Worm (Caenorhabditis elegans) whole organism, L1 larva: ENCODE results near the gene pst-2.
A peak's percentile ranks its signal among the peaks of the same experiment; 100 is the strongest.

Experiments used
- C04F5.9 ChIP-seq: sonication (generic microtip); optimal IDR thresholded peaks from 2 replicates; lab custom pipeline; 2016; ENCODE audit warnings: missing genetic modification characterization, missing compliant biosample characterization
- C16A3.4 ChIP-seq: fragments of 150-350 bp; optimal IDR thresholded peaks from 2 replicates; lab custom pipeline; 2014; ENCODE audit warnings: missing biosample characterization, missing genetic modification characterization
- F16B12.6 ChIP-seq: fragments of 150-350 bp; optimal IDR thresholded peaks from 2 replicates; lab custom pipeline; 2014; ENCODE audit warnings: missing biosample characterization, missing genetic modification characterization
- Y116A8C.19 ChIP-seq: sonication (generic microtip); optimal IDR thresholded peaks from 2 replicates; lab custom pipeline; 2016; ENCODE audit warnings: missing compliant biosample characterization, missing genetic modification characterization, borderline replicate concordance
- aha-1 ChIP-seq: fragments of 150-350 bp; optimal IDR thresholded peaks from 2 replicates; lab custom pipeline; 2014; ENCODE audit warnings: missing biosample characterization, missing genetic modification characterization
- aly-2 ChIP-seq: fragments of 150-350 bp; optimal IDR thresholded peaks from 2 replicates; lab custom pipeline; 2014; ENCODE audit warnings: missing biosample characterization, missing genetic modification characterization
- ama-1 ChIP-seq: fragments of 150-350 bp; optimal IDR thresholded peaks from 2 replicates; lab custom pipeline; 2014
- blmp-1 ChIP-seq: fragments of 150-350 bp; optimal IDR thresholded peaks from 2 replicates; lab custom pipeline; 2014; ENCODE audit warnings: missing biosample characterization, missing genetic modification characterization
- ceh-8 ChIP-seq: fragments of 200-800 bp; sonication (Bioruptor generic); optimal IDR thresholded peaks from 2 replicates; lab custom pipeline; 2018; ENCODE audit warnings: mild to moderate bottlenecking, missing genetic modification characterization, moderate library complexity, missing compliant biosample characterization
- ceh-82 ChIP-seq, 3 experiments: fragments of 150-350 bp in 1 of 3; sonication (generic microtip) in 2 of 3; optimal IDR thresholded peaks; 2 replicates each; lab custom pipeline; 2014 to 2017; ENCODE audit warnings: missing biosample characterization in 3 of 3, missing genetic modification characterization in 3 of 3
- ceh-90 ChIP-seq: sonication (generic microtip); optimal IDR thresholded peaks from 2 replicates; lab custom pipeline; 2016; ENCODE audit warnings: missing genetic modification characterization, missing compliant biosample characterization
- ces-1 ChIP-seq: fragments of 150-350 bp; optimal IDR thresholded peaks from 2 replicates; lab custom pipeline; 2014; ENCODE audit warnings: missing biosample characterization, missing genetic modification reagents, missing genetic modification characterization
- dsc-1 ChIP-seq: sonication (generic microtip); optimal IDR thresholded peaks from 2 replicates; lab custom pipeline; 2016; ENCODE audit warnings: mild to moderate bottlenecking, missing genetic modification characterization, missing compliant biosample characterization
- efl-1 ChIP-seq, 4 experiments: fragments of 150-350 bp; optimal IDR thresholded peaks in 3 of 4; peaks in 1 of 4; 1 replicate in 1 of 4; 2 replicates in 3 of 4; lab custom pipeline; 2014; ENCODE audit warnings: missing biosample characterization in 2 of 4, missing genetic modification characterization in 2 of 4, missing genetic modification reagents in 2 of 4
- efl-3 ChIP-seq: fragments of 200-800 bp; sonication (Bioruptor generic); optimal IDR thresholded peaks from 2 replicates; lab custom pipeline; 2018; ENCODE audit warnings: mild to moderate bottlenecking, missing genetic modification characterization, missing compliant biosample characterization
- egl-27 ChIP-seq, 2 experiments: fragments of 150-350 bp in 1 of 2; sonication (generic microtip); optimal IDR thresholded peaks; 3 replicates each; lab custom pipeline; 2017 to 2018; ENCODE audit warnings: missing biosample characterization in 2 of 2, missing genetic modification characterization in 2 of 2, missing genetic modification reagents in 2 of 2
- elt-2 ChIP-seq: sonication (generic microtip); optimal IDR thresholded peaks from 2 replicates; lab custom pipeline; 2016; ENCODE audit warnings: missing genetic modification characterization, mild to moderate bottlenecking, inconsistent platforms, missing compliant biosample characterization, missing genetic modification reagents
- fkh-10 ChIP-seq: sonication (generic microtip); optimal IDR thresholded peaks from 2 replicates; lab custom pipeline; 2017; ENCODE audit warnings: missing biosample characterization, missing genetic modification reagents, missing genetic modification characterization
- fkh-4 ChIP-seq: sonication (generic microtip); optimal IDR thresholded peaks from 2 replicates; lab custom pipeline; 2016; ENCODE audit warnings: missing compliant biosample characterization, missing genetic modification characterization, borderline replicate concordance
- fkh-8 ChIP-seq: sonication (generic microtip); optimal IDR thresholded peaks from 2 replicates; lab custom pipeline; 2016; ENCODE audit warnings: mild to moderate bottlenecking, missing genetic modification characterization, missing compliant biosample characterization
- isw-1 ChIP-seq: fragments of 200-800 bp; sonication (Bioruptor generic); IDR thresholded peaks from 2 replicates; pipeline ENCODE4 v1.3.6; 2022; ENCODE audit warnings: missing genetic modification characterization, missing compliant biosample characterization
- lin-13 ChIP-seq: fragments of 150-350 bp; optimal IDR thresholded peaks from 2 replicates; lab custom pipeline; 2014; ENCODE audit warnings: missing biosample characterization, missing genetic modification reagents, missing genetic modification characterization
- lin-14 ChIP-seq: fragments of 200-800 bp; sonication (Bioruptor generic); optimal IDR thresholded peaks from 2 replicates; lab custom pipeline; 2018; ENCODE audit warnings: mild to moderate bottlenecking, missing genetic modification characterization, moderate library complexity, missing compliant biosample characterization
- lin-15B ChIP-seq: fragments of 150-350 bp; sonication (generic microtip); optimal IDR thresholded peaks from 3 replicates; lab custom pipeline; 2014; ENCODE audit warnings: missing biosample characterization, missing genetic modification characterization
- lin-35 ChIP-seq, 2 experiments: fragments of 150-350 bp; optimal IDR thresholded peaks; 2 replicates each; lab custom pipeline; 2014; ENCODE audit warnings: missing biosample characterization in 2 of 2, missing genetic modification characterization in 2 of 2, missing genetic modification reagents in 2 of 2
- lir-3 ChIP-seq: sonication (generic microtip); optimal IDR thresholded peaks from 2 replicates; lab custom pipeline; 2016; ENCODE audit warnings: mild to moderate bottlenecking, missing genetic modification characterization, moderate library complexity, missing compliant biosample characterization; ENCODE audit not compliant: poor library complexity
- lsy-2 ChIP-seq, 2 experiments: fragments of 150-350 bp; optimal IDR thresholded peaks; 2 replicates each; lab custom pipeline; 2014; ENCODE audit warnings: missing biosample characterization in 2 of 2, missing genetic modification characterization in 2 of 2
- mab-9 ChIP-seq: fragments of 200-800 bp; sonication (Bioruptor generic); IDR thresholded peaks from 2 replicates; pipeline ENCODE4 v1.3.6; 2022; ENCODE audit warnings: missing genetic modification reagents, missing genetic modification characterization, missing compliant biosample characterization
- mef-2 ChIP-seq: fragments of 150-350 bp; optimal IDR thresholded peaks from 2 replicates; lab custom pipeline; 2014; ENCODE audit warnings: missing biosample characterization, missing genetic modification characterization
- nhr-11 ChIP-seq: fragments of 150-350 bp; optimal IDR thresholded peaks from 2 replicates; lab custom pipeline; 2014; ENCODE audit warnings: missing biosample characterization, missing genetic modification characterization
- nhr-20 ChIP-seq: sonication (generic microtip); optimal IDR thresholded peaks from 2 replicates; lab custom pipeline; 2016; ENCODE audit warnings: mild to moderate bottlenecking, missing genetic modification characterization, missing compliant biosample characterization
- nhr-28 ChIP-seq: fragments of 150-350 bp; optimal IDR thresholded peaks from 2 replicates; lab custom pipeline; 2014; ENCODE audit warnings: missing biosample characterization, missing genetic modification characterization
- nhr-84 ChIP-seq: sonication (generic microtip); optimal IDR thresholded peaks from 2 replicates; lab custom pipeline; 2017; ENCODE audit warnings: missing biosample characterization, missing genetic modification characterization
- nhr-90 ChIP-seq: sonication (generic microtip); optimal IDR thresholded peaks from 2 replicates; lab custom pipeline; 2016; ENCODE audit warnings: mild to moderate bottlenecking, missing genetic modification characterization, missing compliant biosample characterization; ENCODE audit not compliant: poor library complexity
- pag-3 ChIP-seq: sonication (generic microtip); optimal IDR thresholded peaks from 2 replicates; lab custom pipeline; 2017; ENCODE audit warnings: missing genetic modification characterization, mild to moderate bottlenecking, missing compliant biosample characterization, antibody characterized with exemption, borderline replicate concordance; ENCODE audit not compliant: insufficient read depth
- pax-3 ChIP-seq: fragments of 200-800 bp; sonication (Bioruptor generic); optimal IDR thresholded peaks from 2 replicates; lab custom pipeline; 2018; ENCODE audit warnings: mild to moderate bottlenecking, missing genetic modification characterization, moderate library complexity, missing compliant biosample characterization
- skn-1 ChIP-seq: fragments of 150-350 bp; optimal IDR thresholded peaks from 2 replicates; lab custom pipeline; 2014; ENCODE audit warnings: missing biosample characterization, missing genetic modification characterization
- snpc-4 ChIP-seq: fragments of 150-350 bp; optimal IDR thresholded peaks from 2 replicates; lab custom pipeline; 2014; ENCODE audit warnings: missing biosample characterization, missing genetic modification characterization
- sup-37 ChIP-seq: fragments of 200-800 bp; sonication (Bioruptor generic); optimal IDR thresholded peaks from 2 replicates; lab custom pipeline; 2018; ENCODE audit warnings: mild to moderate bottlenecking, missing genetic modification characterization, missing compliant biosample characterization
- swsn-7 ChIP-seq: sonication (generic microtip); optimal IDR thresholded peaks from 2 replicates; lab custom pipeline; 2016; ENCODE audit warnings: missing genetic modification characterization, missing compliant biosample characterization
- unc-130 ChIP-seq: fragments of 150-350 bp; optimal IDR thresholded peaks from 2 replicates; lab custom pipeline; 2017; ENCODE audit warnings: missing biosample characterization, missing genetic modification characterization, inconsistent platforms
- unc-30 ChIP-seq: sonication (generic microtip); optimal IDR thresholded peaks from 2 replicates; lab custom pipeline; 2017; ENCODE audit warnings: missing biosample characterization, missing genetic modification characterization
- unc-62 ChIP-seq: fragments of 150-350 bp; optimal IDR thresholded peaks from 2 replicates; lab custom pipeline; 2014; ENCODE audit warnings: missing biosample characterization, missing genetic modification reagents, missing genetic modification characterization
- unc-86 ChIP-seq: sonication (generic microtip); optimal IDR thresholded peaks from 2 replicates; lab custom pipeline; 2016; ENCODE audit warnings: missing genetic modification characterization, missing compliant biosample characterization
- unc-98 ChIP-seq: fragments of 200-800 bp; sonication (Bioruptor generic); IDR thresholded peaks from 2 replicates; pipeline ENCODE4 v1.3.6; 2022; ENCODE audit warnings: missing genetic modification characterization, missing compliant biosample characterization
- vab-15 ChIP-seq: sonication (generic microtip); optimal IDR thresholded peaks from 2 replicates; lab custom pipeline; 2017; ENCODE audit warnings: missing genotype, mild to moderate bottlenecking, missing genetic modification characterization, missing compliant biosample characterization
- xbp-1 ChIP-seq: sonication (generic microtip); optimal IDR thresholded peaks from 2 replicates; lab custom pipeline; 2016; ENCODE audit warnings: missing genetic modification characterization, missing compliant biosample characterization
- zag-1 ChIP-seq: fragments of 150-350 bp; optimal IDR thresholded peaks from 2 replicates; lab custom pipeline; 2014; ENCODE audit warnings: missing biosample characterization, missing genetic modification characterization
- zip-4 ChIP-seq: fragments of 200-800 bp; sonication (Bioruptor generic); optimal IDR thresholded peaks from 2 replicates; lab custom pipeline; 2018; ENCODE audit warnings: mild to moderate bottlenecking, missing genetic modification characterization, moderate library complexity, missing compliant biosample characterization
- ztf-11 ChIP-seq, 2 experiments: sonication (generic microtip); optimal IDR thresholded peaks; 2 replicates each; lab custom pipeline; 2016 to 2017; ENCODE audit warnings: missing genetic modification characterization in 2 of 2, missing biosample characterization in 1 of 2, missing compliant biosample characterization in 1 of 2
- ztf-4 ChIP-seq: fragments of 150-350 bp; optimal IDR thresholded peaks from 2 replicates; lab custom pipeline; 2014; ENCODE audit warnings: missing biosample characterization, missing genetic modification characterization

pst-2 gene

ce11 chrIII:5665710-5666109 is 14.5 kb upstream of the pst-2 start:
- no peak for TF ChIP-seq lir-3 (tag; lab: Kevin White, UChicago)
- TF ChIP-seq blmp-1 = peak; percentile 48
- TF ChIP-seq ces-1 (GFP tag; lab: Kevin White, UChicago) = no peak
- TF ChIP-seq vab-15 = no peak
- no peak for TF ChIP-seq snpc-4 (tag; lab: Kevin White, UChicago)
- TF ChIP-seq aly-2 (tag; lab: Kevin White, UChicago) = no peak
- peak; percentile 23 for TF ChIP-seq lin-14
- TF ChIP-seq, all 84 proteins: peak for 2

DNA sequence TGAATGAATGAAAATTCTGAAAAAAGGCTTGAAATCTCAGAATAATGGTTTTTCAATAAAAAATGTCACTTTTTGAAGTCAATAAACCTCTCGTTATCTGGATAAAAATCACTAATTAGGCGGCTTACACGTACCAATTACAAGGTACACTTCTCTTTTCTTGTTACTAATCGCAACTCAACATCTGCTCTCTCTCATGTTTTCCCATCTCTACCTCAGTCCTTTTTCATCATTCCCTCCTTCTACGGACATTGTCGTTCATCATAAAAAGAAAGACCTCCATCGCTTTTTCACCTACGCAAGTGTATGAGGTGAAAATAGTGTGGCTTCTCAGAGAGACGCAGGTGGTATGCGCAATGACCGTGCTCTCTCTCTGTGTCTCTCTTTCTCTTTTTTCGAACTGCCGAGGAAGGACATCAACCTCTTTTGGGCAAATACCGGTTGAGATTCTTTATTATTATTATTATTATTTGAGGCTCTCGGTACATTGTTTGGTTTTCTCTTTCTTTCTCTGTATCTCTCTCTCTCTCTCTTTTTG is 12.2 kb upstream of the pst-2 start:
- TF ChIP-seq dsc-1 = peak; percentile 78
- TF ChIP-seq unc-62 (GFP tag; lab: Kevin White, UChicago) = no peak
- no peak for TF ChIP-seq unc-86 (tag; lab: Kevin White, UChicago)
- TF ChIP-seq efl-3 (GFP tag; lab: Kevin White, UChicago) = no peak
- TF ChIP-seq ceh-90 = no peak
- TF ChIP-seq pag-3 = no peak
- TF ChIP-seq elt-2 = no peak
- TF ChIP-seq fkh-10 = no peak
- no peak for TF ChIP-seq unc-30 (tag; lab: Kevin White, UChicago)
- TF ChIP-seq ztf-4 = no peak
- no peak for TF ChIP-seq nhr-11
- peak; percentile 86 for TF ChIP-seq lin-14
- TF ChIP-seq Y116A8C.19 (tag; lab: Kevin White, UChicago) = no peak
- TF ChIP-seq fkh-8 (tag; lab: Kevin White, UChicago) = peak; percentile 2
- TF ChIP-seq skn-1 = no peak
- no peak for TF ChIP-seq F16B12.6 (tag; lab: Kevin White, UChicago)
- peak in 1 of 2 experiments; percentile 26 for TF ChIP-seq lsy-2 (tag; optimal IDR thresholded peaks at IDR 0.05; lab: Kevin White, UChicago)
- peak; percentile 29 for TF ChIP-seq nhr-20 (tag; lab: Kevin White, UChicago)
- no peak for TF ChIP-seq fkh-4 (tag; lab: Kevin White, UChicago)
- no peak for TF ChIP-seq unc-98
- peak; percentile 16 to 28 for TF ChIP-seq lin-35 (GFP tag; optimal IDR thresholded peaks at IDR 0.05; lab: Kevin White, UChicago)
- no peak for TF ChIP-seq nhr-84 (tag; lab: Kevin White, UChicago)
- no peak for TF ChIP-seq aha-1
- TF ChIP-seq efl-1 (optimal IDR thresholded peaks at IDR 0.05; lab: Kevin White, UChicago) = peak; percentile 38 to 44
- peak in 1 of 2 experiments; percentile 71 for TF ChIP-seq efl-1 (GFP tag; optimal IDR thresholded peaks at IDR 0.05 in 1 of 2; lab: Kevin White, UChicago)
- peak; percentile 15 for TF ChIP-seq xbp-1 (tag; lab: Kevin White, UChicago)
- TF ChIP-seq sup-37 (GFP tag; lab: Kevin White, UChicago) = no peak
- TF ChIP-seq egl-27 (tag; optimal IDR thresholded peaks at IDR 0.05; lab: Kevin White, UChicago) = no peak
- no peak for TF ChIP-seq isw-1 (GFP tag; lab: Robert Waterston, UW)
- no peak for TF ChIP-seq zip-4 (GFP tag; lab: Kevin White, UChicago)
- no peak for TF ChIP-seq nhr-28 (tag; lab: Kevin White, UChicago)
- TF ChIP-seq mab-9 = no peak
- TF ChIP-seq zag-1 = no peak
- TF ChIP-seq ceh-8 (GFP tag; lab: Kevin White, UChicago) = no peak
- TF ChIP-seq ztf-11 (tag; optimal IDR thresholded peaks at IDR 0.05; lab: Kevin White, UChicago) = no peak
- no peak for TF ChIP-seq pax-3 (tag; lab: Kevin White, UChicago)
- no peak for TF ChIP-seq mef-2 (tag; lab: Kevin White, UChicago)
- peak in 2 of 3 experiments; percentile 12 to 15 for TF ChIP-seq ceh-82 (tag; optimal IDR thresholded peaks at IDR 0.05; lab: Kevin White, UChicago)
- TF ChIP-seq swsn-7 (tag; lab: Kevin White, UChicago) = peak; percentile 32
- TF ChIP-seq vab-15 = no peak
- TF ChIP-seq nhr-90 (tag; lab: Kevin White, UChicago) = no peak
- no peak for TF ChIP-seq C04F5.9 (tag; lab: Kevin White, UChicago)
- TF ChIP-seq unc-130 = no peak
- TF ChIP-seq ama-1 = no peak
- TF ChIP-seq lin-13 = no peak
- no peak for TF ChIP-seq lin-15B (tag; lab: Kevin White, UChicago)
- TF ChIP-seq C16A3.4 (tag; lab: Kevin White, UChicago) = no peak
